1 fruit fly cellular context compared by ENCODE assay signal in the genomic region with DNA sequence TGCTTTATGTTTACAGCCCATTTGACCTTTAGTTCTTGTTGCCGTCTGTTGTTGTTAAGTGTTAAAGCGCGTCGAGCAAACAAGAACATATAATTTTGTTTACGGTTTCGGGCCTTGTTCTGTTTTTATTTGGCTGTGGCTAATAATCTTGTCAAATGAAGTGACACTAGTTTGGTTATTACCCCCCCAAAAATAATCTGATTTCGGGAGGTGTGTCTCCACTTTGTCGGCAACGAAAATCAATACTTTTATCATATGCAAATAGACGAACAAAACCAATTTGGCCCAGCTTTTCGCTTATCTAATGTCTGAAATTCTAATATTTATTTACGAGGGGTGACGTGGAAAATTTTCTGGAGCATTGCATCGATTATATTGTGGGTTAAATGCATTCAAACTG.
TF ChIP-seq lines count a peak whose summit lies in the region.

No protein-coding gene starts in this region.

TF ChIP-seq in whole organism, embryonic, 481 proteins besides CTCF, POLR2A, EP300 and RAD21 (continued from another document and continues in another):
- no peak for TF ChIP-seq Nf-YC (tag; optimal IDR thresholded peaks at IDR 0.05; lab: Kevin White, UChicago)
- no peak for TF ChIP-seq CG14441 (GFP tag; IDR thresholded peaks at IDR 0.05; lab: Robert Waterston, UW)
- no peak for TF ChIP-seq CG11560 (tag; IDR thresholded peaks at IDR 0.05; lab: Robert Waterston, UW)
- no peak for TF ChIP-seq CG8281 (tag; optimal IDR thresholded peaks at IDR 0.05; lab: Kevin White, UChicago)
- peak; percentile 0 for TF ChIP-seq CG12391 (tag; optimal IDR thresholded peaks at IDR 0.05; lab: Kevin White, UChicago)
- TF ChIP-seq CG15269 (tag; optimal IDR thresholded peaks at IDR 0.05; lab: Kevin White, UChicago) = peak; percentile 66
- TF ChIP-seq amos (GFP tag; IDR thresholded peaks at IDR 0.05; lab: Robert Waterston, UW; ENCODE audit: partially characterized antibody) = no peak
- TF ChIP-seq CG12071 (GFP tag; optimal IDR thresholded peaks at IDR 0.05; lab: Kevin White, UChicago) = peak; percentile 36
- no peak for TF ChIP-seq chinmo (GFP tag; IDR thresholded peaks at IDR 0.05; lab: Robert Waterston, UW; ENCODE audit: partially characterized antibody)
- TF ChIP-seq Mrtf (GFP tag; IDR thresholded peaks at IDR 0.05; lab: Robert Waterston, UW) = no peak
- TF ChIP-seq zen2 (GFP tag; IDR thresholded peaks at IDR 0.05; lab: Robert Waterston, UW; ENCODE audit: partially characterized antibody) = no peak
- TF ChIP-seq sob (GFP tag; IDR thresholded peaks at IDR 0.05; lab: Robert Waterston, UW) = 0 out of 2 replicates have a peak, but pooled peaks have one; percentile 40
- TF ChIP-seq Blimp-1 (GFP tag; optimal IDR thresholded peaks at IDR 0.05; lab: Kevin White, UChicago) = peak; percentile 49
- no peak for TF ChIP-seq Dek (tag; optimal IDR thresholded peaks at IDR 0.05; lab: Kevin White, UChicago)
- TF ChIP-seq Hmx (GFP tag; optimal IDR thresholded peaks at IDR 0.05; lab: Kevin White, UChicago) = no peak
- no peak for TF ChIP-seq Fer2 (tag; optimal IDR thresholded peaks at IDR 0.05; lab: Kevin White, UChicago)
- TF ChIP-seq Tbp (GFP tag; optimal IDR thresholded peaks at IDR 0.05; lab: Kevin White, UChicago) = no peak
- TF ChIP-seq kay (GFP tag; optimal IDR thresholded peaks at IDR 0.05; lab: Kevin White, UChicago) = no peak
- TF ChIP-seq toy (GFP tag; IDR thresholded peaks at IDR 0.05; lab: Robert Waterston, UW) = no peak
- TF ChIP-seq sug (tag; optimal IDR thresholded peaks at IDR 0.05; lab: Kevin White, UChicago) = peak; percentile 38
- no peak for TF ChIP-seq dati (GFP tag; IDR thresholded peaks at IDR 0.05; lab: Robert Waterston, UW)
- TF ChIP-seq Dfd (GFP tag; optimal IDR thresholded peaks at IDR 0.05; lab: Kevin White, UChicago) = no peak
- TF ChIP-seq CG33213 (GFP tag; optimal IDR thresholded peaks at IDR 0.05; lab: Kevin White, UChicago) = no peak
- peak; percentile 38 for TF ChIP-seq CG17359 (tag; optimal IDR thresholded peaks at IDR 0.05; lab: Kevin White, UChicago)
- peak; percentile 41 for TF ChIP-seq CG13424 (tag; optimal IDR thresholded peaks at IDR 0.05; lab: Kevin White, UChicago)
- TF ChIP-seq Asciz (GFP tag; optimal IDR thresholded peaks at IDR 0.05; lab: Kevin White, UChicago) = peak; percentile 69
- TF ChIP-seq CrebB (tag; optimal IDR thresholded peaks at IDR 0.05; lab: Kevin White, UChicago) = peak; percentile 68
- no peak for TF ChIP-seq ind (GFP tag; optimal IDR thresholded peaks at IDR 0.05; lab: Kevin White, UChicago)
- 0 out of 3 replicates have a peak, but pooled peaks have one; percentile 17 for TF ChIP-seq tgo (GFP tag; IDR thresholded peaks at IDR 0.05; lab: Robert Waterston, UW)
- TF ChIP-seq Sin3A (optimal IDR thresholded peaks at IDR 0.05; lab: Kevin White, UChicago) = no peak
- no peak for TF ChIP-seq CG6654 (GFP tag; optimal IDR thresholded peaks at IDR 0.05; lab: Kevin White, UChicago)
- no peak for TF ChIP-seq CG11247 (GFP tag; IDR thresholded peaks at IDR 0.05; lab: Robert Waterston, UW)
- TF ChIP-seq CG12659 (GFP tag; optimal IDR thresholded peaks at IDR 0.05; lab: Kevin White, UChicago) = peak; percentile 27
- no peak for TF ChIP-seq slbo (GFP tag; IDR thresholded peaks at IDR 0.05; lab: Robert Waterston, UW)
- TF ChIP-seq CG10267 (tag; optimal IDR thresholded peaks at IDR 0.05; lab: Kevin White, UChicago) = no peak
- TF ChIP-seq tio (GFP tag; optimal IDR thresholded peaks at IDR 0.05; lab: Kevin White, UChicago) = no peak
- peak; percentile 65 for TF ChIP-seq CG6813 (GFP tag; optimal IDR thresholded peaks at IDR 0.05; lab: Kevin White, UChicago)
- TF ChIP-seq Abd-B (GFP tag; optimal IDR thresholded peaks at IDR 0.05; lab: Kevin White, UChicago) = no peak
- no peak for TF ChIP-seq sc (optimal IDR thresholded peaks at IDR 0.05; lab: Kevin White, UChicago)
- TF ChIP-seq sc (GFP tag; optimal IDR thresholded peaks at IDR 0.05; lab: Kevin White, UChicago) = peak; percentile 53
- no peak for TF ChIP-seq CG3847 (GFP tag; IDR thresholded peaks at IDR 0.05; lab: Robert Waterston, UW)
- no peak for TF ChIP-seq hth (optimal IDR thresholded peaks at IDR 0.05; lab: Kevin White, UChicago)
- no peak for TF ChIP-seq crp (GFP tag; optimal IDR thresholded peaks at IDR 0.05; lab: Kevin White, UChicago)
- no peak for TF ChIP-seq psq (GFP tag; optimal IDR thresholded peaks at IDR 0.05; lab: Kevin White, UChicago)
- TF ChIP-seq Oli (tag; optimal IDR thresholded peaks at IDR 0.05; lab: Kevin White, UChicago) = peak; percentile 4
- no peak for TF ChIP-seq yki (optimal IDR thresholded peaks at IDR 0.05; lab: Kevin White, UChicago)
- TF ChIP-seq CG1024 (GFP tag; IDR thresholded peaks at IDR 0.05; lab: Robert Waterston, UW) = no peak
- no peak for TF ChIP-seq CG17802 (tag; optimal IDR thresholded peaks at IDR 0.05; lab: Kevin White, UChicago)
- no peak for TF ChIP-seq gt (GFP tag; IDR thresholded peaks at IDR 0.05; lab: Robert Waterston, UW)
- peak; percentile 72 for TF ChIP-seq mirr (GFP tag; optimal IDR thresholded peaks at IDR 0.05; lab: Kevin White, UChicago)
- TF ChIP-seq HLH54F (GFP tag; optimal IDR thresholded peaks at IDR 0.05; lab: Kevin White, UChicago) = no peak
- TF ChIP-seq CG3838 (GFP tag; optimal IDR thresholded peaks at IDR 0.05; lab: Kevin White, UChicago) = no peak
- peak; percentile 26 for TF ChIP-seq bab2 (GFP tag; optimal IDR thresholded peaks at IDR 0.05; lab: Kevin White, UChicago)
- TF ChIP-seq CG1602 (GFP tag; optimal IDR thresholded peaks at IDR 0.05; lab: Kevin White, UChicago) = no peak
- TF ChIP-seq CG16815 (GFP tag; optimal IDR thresholded peaks at IDR 0.05; lab: Kevin White, UChicago) = no peak
- no peak for TF ChIP-seq ham (GFP tag; IDR thresholded peaks at IDR 0.05; lab: Robert Waterston, UW)
- no peak for TF ChIP-seq CG17186 (GFP tag; optimal IDR thresholded peaks at IDR 0.05; lab: Kevin White, UChicago)
- TF ChIP-seq CG4820 (GFP tag; optimal IDR thresholded peaks at IDR 0.05; lab: Kevin White, UChicago) = no peak
- no peak for TF ChIP-seq CG16813 (GFP tag; IDR thresholded peaks at IDR 0.05; lab: Robert Waterston, UW; ENCODE audit: partially characterized antibody)
- TF ChIP-seq NC2β (GFP tag; optimal IDR thresholded peaks at IDR 0.05; lab: Kevin White, UChicago) = peak; percentile 26
- no peak for TF ChIP-seq Optix (GFP tag; IDR thresholded peaks at IDR 0.05; lab: Robert Waterston, UW)
- no peak for TF ChIP-seq aop (GFP tag; IDR thresholded peaks at IDR 0.05; lab: Robert Waterston, UW)
- peak; percentile 30; the same call in 1 of the 2 replicates for TF ChIP-seq E2f2 (GFP tag; IDR thresholded peaks at IDR 0.05; lab: Robert Waterston, UW)
- no peak for TF ChIP-seq CG10147 (GFP tag; optimal IDR thresholded peaks at IDR 0.05; lab: Kevin White, UChicago)
- TF ChIP-seq ATbp (GFP tag; optimal IDR thresholded peaks at IDR 0.05; lab: Kevin White, UChicago) = peak; percentile 67
- TF ChIP-seq unc-4 (GFP tag; IDR thresholded peaks at IDR 0.05; lab: Robert Waterston, UW; ENCODE audit: partially characterized antibody) = no peak
- no peak for TF ChIP-seq CG10274 (GFP tag; optimal IDR thresholded peaks at IDR 0.05; lab: Kevin White, UChicago)
- TF ChIP-seq Rfx (GFP tag; IDR thresholded peaks at IDR 0.05; lab: Robert Waterston, UW) = no peak
- TF ChIP-seq CG11696 (GFP tag; IDR thresholded peaks at IDR 0.05; lab: Robert Waterston, UW) = no peak
- TF ChIP-seq CG16863 (GFP tag; optimal IDR thresholded peaks at IDR 0.05; lab: Kevin White, UChicago) = no peak
- no peak for TF ChIP-seq CG14965 (GFP tag; optimal IDR thresholded peaks at IDR 0.05; lab: Kevin White, UChicago; ENCODE audit: borderline replicate concordance)
- TF ChIP-seq CG10462 (GFP tag; optimal IDR thresholded peaks at IDR 0.05; lab: Kevin White, UChicago) = no peak
- no peak for TF ChIP-seq CG30431 (GFP tag; optimal IDR thresholded peaks at IDR 0.05; lab: Kevin White, UChicago)
- no peak for TF ChIP-seq Antp (GFP tag; optimal IDR thresholded peaks at IDR 0.05; lab: Kevin White, UChicago)
- no peak for TF ChIP-seq YL-1 (GFP tag; optimal IDR thresholded peaks at IDR 0.05; lab: Kevin White, UChicago)
- no peak for TF ChIP-seq mam (GFP tag; optimal IDR thresholded peaks at IDR 0.05; lab: Kevin White, UChicago)
- TF ChIP-seq odd (GFP tag; optimal IDR thresholded peaks at IDR 0.05; lab: Kevin White, UChicago) = peak; percentile 55
- no peak for TF ChIP-seq Six4 (GFP tag; optimal IDR thresholded peaks at IDR 0.05; lab: Kevin White, UChicago)
- TF ChIP-seq Lhr (GFP tag; optimal IDR thresholded peaks at IDR 0.05; lab: Kevin White, UChicago) = no peak
- TF ChIP-seq sr (GFP tag; IDR thresholded peaks at IDR 0.05; lab: Robert Waterston, UW) = no peak
- no peak for TF ChIP-seq knrl (GFP tag; IDR thresholded peaks at IDR 0.05; lab: Robert Waterston, UW; ENCODE audit: partially characterized antibody)
- no peak for TF ChIP-seq danr (GFP tag; IDR thresholded peaks at IDR 0.05; lab: Robert Waterston, UW)
- no peak for TF ChIP-seq CG8290 (GFP tag; optimal IDR thresholded peaks at IDR 0.05; lab: Kevin White, UChicago)
- TF ChIP-seq CG8290 (tag; optimal IDR thresholded peaks at IDR 0.05; lab: Kevin White, UChicago) = peak; percentile 26 to 57
- TF ChIP-seq NC2α (GFP tag; optimal IDR thresholded peaks at IDR 0.05; lab: Kevin White, UChicago) = no peak
- no peak for TF ChIP-seq CG15479 (GFP tag; optimal IDR thresholded peaks at IDR 0.05; lab: Kevin White, UChicago)
- TF ChIP-seq sqz (GFP tag; optimal IDR thresholded peaks at IDR 0.05; lab: Kevin White, UChicago) = peak; percentile 1
- TF ChIP-seq mld (GFP tag; IDR thresholded peaks at IDR 0.05; lab: Robert Waterston, UW; ENCODE audit: partially characterized antibody) = no peak
- TF ChIP-seq twi (tag; optimal IDR thresholded peaks at IDR 0.05; lab: Kevin White, UChicago) = no peak
- no peak for TF ChIP-seq pros (GFP tag; optimal IDR thresholded peaks at IDR 0.05; lab: Kevin White, UChicago)
- TF ChIP-seq crol (GFP tag; IDR thresholded peaks at IDR 0.05; lab: Robert Waterston, UW) = no peak
- no peak for TF ChIP-seq maf-S (GFP tag; optimal IDR thresholded peaks at IDR 0.05; lab: Kevin White, UChicago)
- TF ChIP-seq Gsc (GFP tag; IDR thresholded peaks at IDR 0.05; lab: Robert Waterston, UW) = no peak
- TF ChIP-seq CG3407 (GFP tag; optimal IDR thresholded peaks at IDR 0.05; lab: Kevin White, UChicago) = peak; percentile 54
- TF ChIP-seq BEAF-32 (GFP tag; optimal IDR thresholded peaks at IDR 0.05; lab: Kevin White, UChicago) = no peak
- TF ChIP-seq CG10565 (GFP tag; optimal IDR thresholded peaks at IDR 0.05; lab: Kevin White, UChicago) = no peak
- TF ChIP-seq eyg (GFP tag; optimal IDR thresholded peaks at IDR 0.05; lab: Kevin White, UChicago) = no peak
- TF ChIP-seq CG6175 (GFP tag; IDR thresholded peaks at IDR 0.05; lab: Robert Waterston, UW) = no peak
- TF ChIP-seq CG2120 (GFP tag; optimal IDR thresholded peaks at IDR 0.05; lab: Kevin White, UChicago) = no peak
- no peak for TF ChIP-seq Deaf1 (tag; optimal IDR thresholded peaks at IDR 0.05; lab: Kevin White, UChicago)
- no peak for TF ChIP-seq dimm (GFP tag; IDR thresholded peaks at IDR 0.05; lab: Robert Waterston, UW)
- peak; percentile 33 for TF ChIP-seq CG18599 (GFP tag; optimal IDR thresholded peaks at IDR 0.05; lab: Kevin White, UChicago)
- no peak for TF ChIP-seq esg (GFP tag; conservative IDR thresholded peaks at IDR 0.05; lab: Robert Waterston, UW)
- no peak for TF ChIP-seq CG4854 (GFP tag; optimal IDR thresholded peaks at IDR 0.05; lab: Kevin White, UChicago)
- TF ChIP-seq TFAM (GFP tag; optimal IDR thresholded peaks at IDR 0.05; lab: Kevin White, UChicago) = no peak
- peak; percentile 37 for TF ChIP-seq CG14710 (tag; optimal IDR thresholded peaks at IDR 0.05; lab: Kevin White, UChicago)
- TF ChIP-seq lola (GFP tag; optimal IDR thresholded peaks at IDR 0.05; lab: Kevin White, UChicago) = peak in 1 of 3 experiments; percentile 47
- TF ChIP-seq CG17568 (GFP tag; optimal IDR thresholded peaks at IDR 0.05; lab: Kevin White, UChicago) = peak; percentile 62
- peak in 1 of 2 experiments; percentile 59 for TF ChIP-seq bsh (GFP tag; optimal IDR thresholded peaks at IDR 0.05; lab: Kevin White, UChicago)
- TF ChIP-seq ftz-f1 (GFP tag; optimal IDR thresholded peaks at IDR 0.05; lab: Kevin White, UChicago) = no peak
- TF ChIP-seq corto (GFP tag; optimal IDR thresholded peaks at IDR 0.05; lab: Kevin White, UChicago) = no peak
- no peak for TF ChIP-seq CG11085 (GFP tag; IDR thresholded peaks at IDR 0.05; lab: Robert Waterston, UW)
- no peak for TF ChIP-seq CG13624 (GFP tag; optimal IDR thresholded peaks at IDR 0.05; lab: Kevin White, UChicago)
- no peak for TF ChIP-seq lbe (GFP tag; optimal IDR thresholded peaks at IDR 0.05; lab: Kevin White, UChicago)
- no peak for TF ChIP-seq Hsf (GFP tag; optimal IDR thresholded peaks at IDR 0.05; lab: Kevin White, UChicago)
- no peak for TF ChIP-seq CG13123 (GFP tag; optimal IDR thresholded peaks at IDR 0.05; lab: Kevin White, UChicago)
- TF ChIP-seq HmgD (GFP tag; optimal IDR thresholded peaks at IDR 0.05; lab: Kevin White, UChicago) = no peak
- TF ChIP-seq Doc3 (GFP tag; IDR thresholded peaks at IDR 0.05; lab: Robert Waterston, UW; ENCODE audit: partially characterized antibody) = no peak
- no peak for TF ChIP-seq CG17829 (tag; optimal IDR thresholded peaks at IDR 0.05; lab: Kevin White, UChicago)
- TF ChIP-seq dpn (GFP tag; optimal IDR thresholded peaks at IDR 0.05; lab: Kevin White, UChicago) = no peak
- TF ChIP-seq Hr3 (GFP tag; optimal IDR thresholded peaks at IDR 0.05; lab: Kevin White, UChicago) = no peak
- TF ChIP-seq tap (tag; optimal IDR thresholded peaks at IDR 0.05; lab: Kevin White, UChicago) = peak; percentile 11
- TF ChIP-seq Ptx1 (GFP tag; IDR thresholded peaks at IDR 0.05; lab: Robert Waterston, UW) = no peak
- TF ChIP-seq CG17912 (GFP tag; optimal IDR thresholded peaks at IDR 0.05; lab: Kevin White, UChicago) = peak; percentile 33
- TF ChIP-seq Fer1 (GFP tag; optimal IDR thresholded peaks at IDR 0.05; lab: Kevin White, UChicago) = peak; percentile 45
- TF ChIP-seq HLH4C (GFP tag; IDR thresholded peaks at IDR 0.05; lab: Robert Waterston, UW; ENCODE audit: partially characterized antibody) = no peak
- no peak for TF ChIP-seq Lpt (GFP tag; optimal IDR thresholded peaks at IDR 0.05; lab: Kevin White, UChicago)
- no peak for TF ChIP-seq Opbp (GFP tag; IDR thresholded peaks at IDR 0.05; lab: Robert Waterston, UW; ENCODE audit: partially characterized antibody)
- TF ChIP-seq CG8089 (GFP tag; optimal IDR thresholded peaks at IDR 0.05; lab: Kevin White, UChicago) = peak; percentile 33
- TF ChIP-seq prd (optimal IDR thresholded peaks at IDR 0.05; lab: Kevin White, UChicago) = no peak
- no peak for TF ChIP-seq prd (GFP tag; IDR thresholded peaks at IDR 0.05; lab: Robert Waterston, UW)
- no peak for TF ChIP-seq CG43689 (GFP tag; IDR thresholded peaks at IDR 0.05; lab: Robert Waterston, UW)
